Worm (Caenorhabditis elegans) whole organism, early embryonic: ENCODE measurements around the gene mev-1.
A peak's percentile ranks its signal among the peaks of the same experiment; 100 is the strongest.

Source experiments
- B0310.2 ChIP-seq: sonication (generic microtip); optimal IDR thresholded peaks from 2 replicates; lab custom pipeline; 2016; ENCODE audit warnings: mild to moderate bottlenecking, missing genetic modification characterization, missing compliant biosample characterization
- F13C5.2 ChIP-seq: sonication (generic microtip); optimal IDR thresholded peaks from 2 replicates; lab custom pipeline; 2017; ENCODE audit warnings: mild to moderate bottlenecking, missing genetic modification characterization, inconsistent platforms, missing compliant biosample characterization
- aly-1 ChIP-seq: sonication (generic microtip); optimal IDR thresholded peaks from 2 replicates; lab custom pipeline; 2016; ENCODE audit warnings: missing genetic modification characterization, missing compliant biosample characterization
- ama-1 ChIP-seq: fragments of 150-350 bp; optimal IDR thresholded peaks from 2 replicates; lab custom pipeline; 2014
- ceh-13 ChIP-seq: fragments of 200-800 bp; sonication (Bioruptor generic); optimal IDR thresholded peaks from 2 replicates; lab custom pipeline; 2018; ENCODE audit warnings: mild to moderate bottlenecking, missing genetic modification characterization, missing compliant biosample characterization
- ceh-36 ChIP-seq: sonication (generic microtip); optimal IDR thresholded peaks from 2 replicates; lab custom pipeline; 2016; ENCODE audit warnings: missing genetic modification characterization, inconsistent platforms, missing compliant biosample characterization
- ets-7 ChIP-seq: sonication (generic microtip); optimal IDR thresholded peaks from 2 replicates; lab custom pipeline; 2016; ENCODE audit warnings: missing genotype, missing genetic modification characterization, missing compliant biosample characterization
- flt-1 ChIP-seq: fragments of 200-800 bp; sonication (Bioruptor generic); IDR thresholded peaks from 2 replicates; pipeline ENCODE4 v1.3.6; 2022; ENCODE audit warnings: missing genetic modification characterization, missing compliant biosample characterization
- hmbx-1 ChIP-seq: sonication (generic microtip); optimal IDR thresholded peaks from 2 replicates; lab custom pipeline; 2016; ENCODE audit warnings: mild to moderate bottlenecking, missing genetic modification characterization, missing compliant biosample characterization
- hmg-4 ChIP-seq: fragments of 200-800 bp; sonication (Bioruptor generic); optimal IDR thresholded peaks from 2 replicates; lab custom pipeline; 2018; ENCODE audit warnings: mild to moderate bottlenecking, missing genetic modification characterization, missing compliant biosample characterization
- hnd-1 ChIP-seq: sonication (generic microtip); optimal IDR thresholded peaks from 2 replicates; lab custom pipeline; 2016; ENCODE audit warnings: missing genetic modification characterization, missing compliant biosample characterization
- pes-1 ChIP-seq: fragments of 200-800 bp; sonication (Bioruptor generic); IDR thresholded peaks from 2 replicates; pipeline ENCODE4 v1.3.6; 2022; ENCODE audit warnings: missing genetic modification reagents, missing genetic modification characterization, missing compliant biosample characterization
- scrt-1 ChIP-seq: fragments of 200-800 bp; sonication (Bioruptor generic); IDR thresholded peaks from 2 replicates; pipeline ENCODE4 v1.3.6; 2022; ENCODE audit warnings: missing genetic modification characterization, missing compliant biosample characterization
- sea-1 ChIP-seq: fragments of 200-800 bp; sonication (Bioruptor generic); conservative IDR thresholded peaks from 2 replicates; pipeline ENCODE4 v1.3.6; 2022; ENCODE audit warnings: missing genetic modification characterization, missing compliant biosample characterization
- tbx-11 ChIP-seq: fragments of 200-800 bp; sonication (Bioruptor generic); IDR thresholded peaks from 2 replicates; pipeline ENCODE4 v1.3.6; 2022; ENCODE audit warnings: missing genetic modification characterization, missing compliant biosample characterization
- tbx-37 ChIP-seq: fragments of 200-800 bp; sonication (Bioruptor generic); conservative IDR thresholded peaks from 2 replicates; pipeline ENCODE4 v1.3.6; 2022; ENCODE audit warnings: missing genetic modification reagents, missing genetic modification characterization, missing compliant biosample characterization
- tra-4 ChIP-seq: sonication (generic microtip); optimal IDR thresholded peaks from 2 replicates; lab custom pipeline; 2017; ENCODE audit warnings: missing genetic modification characterization, missing compliant biosample characterization

Gene mev-1

ce11 chrIII:10318062-10318609 lies 15.9 kb upstream of the mev-1 start, which contains the start of the genes unc-50 and ostf-4:
TSS of gene unc-50 (minus strand) at chrIII:10318162.
TSS of gene ostf-4 (minus strand) at chrIII:10318559.
- TF ChIP-seq flt-1 (GFP tag; lab: Robert Waterston, UW) (no peak), pes-1 (GFP tag; lab: Robert Waterston, UW) (no peak), ceh-36 (no peak)

ce11 chrIII:10318755-10319154 lies 15.3 kb upstream of the mev-1 start, which contains the start of gene unc-69:
TSS of gene unc-69 (plus strand) at chrIII:10318939.
- TF ChIP-seq tbx-11 (GFP tag; lab: Robert Waterston, UW) (no peak), sea-1 (GFP tag; lab: Robert Waterston, UW) (no peak)

- TF ChIP-seq pes-1 (GFP tag; lab: Robert Waterston, UW) (no peak), ama-1 (lab: Kevin White, UChicago) (no peak), sea-1 (GFP tag; lab: Robert Waterston, UW) (no peak), B0310.2 (tag; lab: Kevin White, UChicago) (no peak), ceh-13 (GFP tag; lab: Kevin White, UChicago) (no peak), hnd-1 (tag; lab: Kevin White, UChicago) (no peak), F13C5.2 (no peak), tra-4 (tag; lab: Kevin White, UChicago) (no peak), aly-1 (tag; lab: Kevin White, UChicago) (no peak), scrt-1 (GFP tag; lab: Robert Waterston, UW) (no peak), ets-7 (tag; lab: Kevin White, UChicago) (no peak)
Measured at ce11 chrIII:10320788-10321187, 13.3 kb upstream of the mev-1 start, which contains the start of gene sas-7. TSS of gene sas-7 (plus strand) at chrIII:10321019.

- TF ChIP-seq tbx-11 (GFP tag; lab: Robert Waterston, UW) (no peak), aly-1 (tag; lab: Kevin White, UChicago) (no peak), ama-1 (lab: Kevin White, UChicago) (no peak), hmg-4 (GFP tag; lab: Kevin White, UChicago) (no peak), B0310.2 (tag; lab: Kevin White, UChicago) (no peak), hnd-1 (tag; lab: Kevin White, UChicago) (no peak)
Measured at ce11 chrIII:10326327-10326726, 7.8 kb upstream of the mev-1 start.

ce11 chrIII:10328565-10329541 lies 5.2 kb upstream of the mev-1 start:
- TF ChIP-seq scrt-1 (GFP tag; lab: Robert Waterston, UW) (0 out of 2 replicates have a peak, but pooled peaks have one; percentile 15), hmg-4 (GFP tag; lab: Kevin White, UChicago) (no peak), aly-1 (tag; lab: Kevin White, UChicago) (no peak), pes-1 (GFP tag; lab: Robert Waterston, UW) (no peak)

ce11 chrIII:10329811-10330210 lies 4.3 kb upstream of the mev-1 start:
- TF ChIP-seq scrt-1 (GFP tag; lab: Robert Waterston, UW) (no peak), hmg-4 (GFP tag; lab: Kevin White, UChicago) (no peak), tbx-37 (no peak), hmbx-1 (tag; lab: Kevin White, UChicago) (no peak), tra-4 (tag; lab: Kevin White, UChicago) (no peak), aly-1 (tag; lab: Kevin White, UChicago) (no peak), ets-7 (tag; lab: Kevin White, UChicago) (no peak), pes-1 (GFP tag; lab: Robert Waterston, UW) (no peak), B0310.2 (tag; lab: Kevin White, UChicago) (no peak), ama-1 (lab: Kevin White, UChicago) (no peak), hnd-1 (tag; lab: Kevin White, UChicago) (no peak), flt-1 (GFP tag; lab: Robert Waterston, UW) (no peak), tbx-11 (GFP tag; lab: Robert Waterston, UW) (no peak), F13C5.2 (no peak), ceh-36 (no peak), sea-1 (GFP tag; lab: Robert Waterston, UW) (no peak), ceh-13 (GFP tag; lab: Kevin White, UChicago) (no peak)

ce11 chrIII:10330372-10331062 lies 3.6 kb upstream of the mev-1 start, which contains the start of gene nex-2:
TSS of gene nex-2 (minus strand) at chrIII:10330422.
- TF ChIP-seq tbx-37 = no peak
- no peak for TF ChIP-seq B0310.2 (tag; lab: Kevin White, UChicago)
- no peak for TF ChIP-seq ceh-13 (GFP tag; lab: Kevin White, UChicago)
- TF ChIP-seq ets-7 (tag; lab: Kevin White, UChicago) = no peak
- no peak for TF ChIP-seq tbx-11 (GFP tag; lab: Robert Waterston, UW)
